Worm (Caenorhabditis elegans): ENCODE data around the gene ptr-25.

DNA sequence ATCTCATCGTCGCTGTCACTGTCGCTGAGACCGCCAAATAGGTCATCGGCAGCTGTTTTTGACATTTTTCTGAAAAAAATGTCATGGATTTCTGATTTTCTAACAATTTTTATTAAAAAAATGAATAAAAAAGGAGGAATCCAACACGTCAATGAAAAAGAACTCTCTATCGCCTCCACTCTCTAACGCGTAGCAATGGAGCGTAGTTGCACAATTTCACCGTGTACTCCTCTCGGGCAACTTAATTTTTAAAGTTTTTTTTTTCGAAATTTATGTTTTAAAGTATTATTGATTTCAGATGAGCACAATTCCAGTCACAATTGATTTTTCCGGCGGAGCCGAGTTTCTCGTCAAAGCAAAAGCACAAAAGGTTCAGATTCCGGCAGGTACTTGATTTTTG is 17.3 kb downstream of the ptr-25 start, which contains the start of the genes taf-11.3 and urm-1:
- TF ChIP-seq him-1 (tag; optimal IDR thresholded peaks at IDR 0.05) (no peak), dao-5 (tag; optimal IDR thresholded peaks at IDR 0.05) (no peak)

All from whole organism, L4/young adult.